In the genomic region with DNA sequence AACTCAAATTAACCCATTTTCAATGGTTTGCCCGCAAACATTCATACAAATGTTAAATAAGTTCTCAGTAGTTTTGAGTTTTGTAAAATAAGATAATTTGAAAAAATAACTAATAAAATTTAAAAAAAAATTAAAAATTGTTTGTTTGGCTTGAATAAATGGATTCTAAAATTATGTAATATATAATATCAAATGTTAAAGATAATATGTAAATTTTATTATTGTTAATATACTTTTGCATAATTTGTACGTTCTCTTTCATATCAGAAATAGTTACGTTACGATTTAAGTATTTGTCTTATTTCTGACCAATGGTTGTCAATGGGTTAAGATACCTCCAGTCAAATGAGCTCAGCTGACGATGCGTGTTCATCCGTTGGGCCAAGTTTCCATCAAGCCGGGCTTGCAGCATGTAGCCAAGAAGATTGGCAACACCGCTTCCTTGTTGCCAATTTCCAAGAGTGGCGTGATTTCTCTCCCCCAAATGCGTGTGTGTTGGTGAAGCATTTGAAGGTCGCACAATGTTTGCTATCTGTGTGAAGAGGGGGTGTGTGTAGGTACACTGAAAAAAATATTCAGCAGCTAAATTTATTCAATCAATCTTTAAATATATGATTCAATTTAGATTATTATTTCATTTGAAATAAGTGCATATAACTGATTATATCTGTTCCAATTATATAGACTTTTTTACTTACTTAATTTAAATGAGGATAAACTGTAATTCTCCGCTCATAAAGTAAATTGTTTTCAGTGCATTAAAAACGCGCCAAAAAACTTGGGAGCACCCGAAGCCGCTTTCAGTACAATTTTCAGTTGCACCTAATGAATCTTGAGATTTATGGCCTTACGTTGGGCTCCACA, we compare ENCODE assay signal across 4 fruit fly cellular contexts.
TF ChIP-seq lines count a peak whose summit lies in the region.

No protein-coding gene starts in this region.

- no peak for TF ChIP-seq CTCF in whole organism, embryonic (GFP tag; optimal IDR thresholded peaks at IDR 0.05; lab: Kevin White, UChicago)

TF ChIP-seq in whole organism, embryonic, 481 proteins besides CTCF, POLR2A, EP300 and RAD21 (continues in another document):
- TF ChIP-seq CG10267 (tag; optimal IDR thresholded peaks at IDR 0.05; lab: Kevin White, UChicago) (peak; percentile 12), prd (optimal IDR thresholded peaks at IDR 0.05; lab: Kevin White, UChicago) (no peak), prd (GFP tag; IDR thresholded peaks at IDR 0.05; lab: Robert Waterston, UW) (peak; percentile 69), klu (GFP tag; IDR thresholded peaks at IDR 0.05; lab: Robert Waterston, UW) (no peak), hbn (GFP tag; IDR thresholded peaks at IDR 0.05; lab: Robert Waterston, UW; ENCODE audit: partially characterized antibody) (no peak), Mes4 (GFP tag; optimal IDR thresholded peaks at IDR 0.05; lab: Kevin White, UChicago) (no peak), ttk (GFP tag; IDR thresholded peaks at IDR 0.05; lab: Robert Waterston, UW) (0 out of 2 replicates have a peak, but pooled peaks have one; percentile 44), stwl (tag; optimal IDR thresholded peaks at IDR 0.05; lab: Kevin White, UChicago) (no peak), CG17568 (GFP tag; optimal IDR thresholded peaks at IDR 0.05; lab: Kevin White, UChicago) (no peak), CG10654 (GFP tag; optimal IDR thresholded peaks at IDR 0.05; lab: Kevin White, UChicago) (no peak), CG18011 (GFP tag; optimal IDR thresholded peaks at IDR 0.05; lab: Kevin White, UChicago) (no peak), CG17802 (tag; optimal IDR thresholded peaks at IDR 0.05; lab: Kevin White, UChicago) (no peak), mirr (GFP tag; optimal IDR thresholded peaks at IDR 0.05; lab: Kevin White, UChicago) (no peak), CG4424 (GFP tag; optimal IDR thresholded peaks at IDR 0.05; lab: Kevin White, UChicago) (peak; percentile 18), fd102C (GFP tag; optimal IDR thresholded peaks at IDR 0.05; lab: Kevin White, UChicago) (no peak), CG32532 (GFP tag; IDR thresholded peaks at IDR 0.05; lab: Robert Waterston, UW) (no peak), cas (GFP tag; IDR thresholded peaks at IDR 0.05; lab: Robert Waterston, UW) (no peak), Blimp-1 (GFP tag; optimal IDR thresholded peaks at IDR 0.05; lab: Kevin White, UChicago) (peak; percentile 25), CG6791 (GFP tag; IDR thresholded peaks at IDR 0.05; lab: Robert Waterston, UW; ENCODE audit: partially characterized antibody) (no peak), Poxn (GFP tag; IDR thresholded peaks at IDR 0.05; lab: Robert Waterston, UW) (no peak)

TF ChIP-seq in whole organism, prepupa, 60 proteins besides CTCF, POLR2A, EP300 and RAD21 (continues in another document):
- TF ChIP-seq OdsH (GFP tag; optimal IDR thresholded peaks at IDR 0.05; lab: Kevin White, UChicago) (peak; percentile 34), CG3919 (GFP tag; optimal IDR thresholded peaks at IDR 0.05; lab: Kevin White, UChicago) (peak; percentile 66), Hr38 (GFP tag; optimal IDR thresholded peaks at IDR 0.05; lab: Kevin White, UChicago) (no peak), Blimp-1 (GFP tag; optimal IDR thresholded peaks at IDR 0.05; lab: Kevin White, UChicago) (peak; percentile 2), Sox14 (GFP tag; optimal IDR thresholded peaks at IDR 0.05; lab: Kevin White, UChicago) (peak; percentile 37), CG6276 (GFP tag; optimal IDR thresholded peaks at IDR 0.05; lab: Kevin White, UChicago) (peak; percentile 57), CG11902 (GFP tag; optimal IDR thresholded peaks at IDR 0.05; lab: Kevin White, UChicago) (peak; percentile 6), Eip93F (GFP tag; optimal IDR thresholded peaks at IDR 0.05; lab: Kevin White, UChicago) (no peak), CG11762 (GFP tag; optimal IDR thresholded peaks at IDR 0.05; lab: Kevin White, UChicago; ENCODE audit: insufficient read depth) (peak; percentile 23), CG1621 (tag; optimal IDR thresholded peaks at IDR 0.05; lab: Kevin White, UChicago) (peak; percentile 6), Hr4 (GFP tag; optimal IDR thresholded peaks at IDR 0.05; lab: Kevin White, UChicago) (peak; percentile 54), achi (GFP tag; optimal IDR thresholded peaks at IDR 0.05; lab: Kevin White, UChicago) (peak; percentile 42), Sox102F (GFP tag; optimal IDR thresholded peaks at IDR 0.05; lab: Kevin White, UChicago) (peak; percentile 62), Gug (GFP tag; IDR thresholded peaks at IDR 0.05; lab: Robert Waterston, UW) (0 out of 2 replicates have a peak, but pooled peaks have one; percentile 30), CG7368 (GFP tag; optimal IDR thresholded peaks at IDR 0.05; lab: Kevin White, UChicago) (peak; percentile 12), CG3032 (tag; optimal IDR thresholded peaks at IDR 0.05; lab: Kevin White, UChicago) (peak; percentile 74), salr (GFP tag; optimal IDR thresholded peaks at IDR 0.05; lab: Kevin White, UChicago) (peak in 1 of 2 experiments; percentile 32), CG34406 (GFP tag; optimal IDR thresholded peaks at IDR 0.05; lab: Kevin White, UChicago) (peak; percentile 55), svp (GFP tag; lab: Kevin White, UChicago) (peak; percentile 77), CG6808 (GFP tag; optimal IDR thresholded peaks at IDR 0.05; lab: Kevin White, UChicago) (peak; percentile 42)

TF ChIP-seq in whole organism, pupa, 21 proteins besides CTCF, POLR2A, EP300 and RAD21:
- TF ChIP-seq CG15710 (tag; optimal IDR thresholded peaks at IDR 0.05; lab: Kevin White, UChicago) (peak; percentile 66), CG14655 (GFP tag; optimal IDR thresholded peaks at IDR 0.05; lab: Kevin White, UChicago) (peak; percentile 74), Pif1B (GFP tag; optimal IDR thresholded peaks at IDR 0.05; lab: Kevin White, UChicago) (peak; percentile 24), Pif1A (GFP tag; optimal IDR thresholded peaks at IDR 0.05; lab: Kevin White, UChicago) (peak; percentile 29), Ets98B (GFP tag; IDR thresholded peaks at IDR 0.05; lab: Robert Waterston, UW) (peak; percentile 39; the same call in 1 of the 2 replicates), CG12605 (GFP tag; IDR thresholded peaks at IDR 0.05; lab: Robert Waterston, UW) (0 out of 2 replicates have a peak, but pooled peaks have one; percentile 36), CG17806 (tag; optimal IDR thresholded peaks at IDR 0.05; lab: Kevin White, UChicago) (peak; percentile 46), CG32121 (GFP tag; IDR thresholded peaks at IDR 0.05; lab: Robert Waterston, UW) (no peak), CG8301 (tag; optimal IDR thresholded peaks at IDR 0.05; lab: Kevin White, UChicago) (peak; percentile 59), CG8159 (tag; optimal IDR thresholded peaks at IDR 0.05; lab: Kevin White, UChicago) (peak; percentile 74), CG9948 (tag; optimal IDR thresholded peaks at IDR 0.05; lab: Kevin White, UChicago) (peak; percentile 50), CG4496 (GFP tag; IDR thresholded peaks at IDR 0.05; lab: Robert Waterston, UW) (peak; percentile 51; the same call in 2 of the 3 replicates), Snoo (tag; optimal IDR thresholded peaks at IDR 0.05; lab: Kevin White, UChicago) (peak; percentile 15), CG34367 (tag; optimal IDR thresholded peaks at IDR 0.05; lab: Kevin White, UChicago) (no peak), CG10348 (GFP tag; IDR thresholded peaks at IDR 0.05; lab: Robert Waterston, UW) (no peak)

TF ChIP-seq in whole organism, wandering third instar larva, 38 proteins besides CTCF, POLR2A, EP300 and RAD21 (continues in another document):
- TF ChIP-seq CG32264 (GFP tag; optimal IDR thresholded peaks at IDR 0.05; lab: Kevin White, UChicago) (no peak), tai (GFP tag; optimal IDR thresholded peaks at IDR 0.05; lab: Kevin White, UChicago) (no peak), woc (GFP tag; optimal IDR thresholded peaks at IDR 0.05; lab: Kevin White, UChicago) (peak; percentile 42), Abd-B (GFP tag; optimal IDR thresholded peaks at IDR 0.05; lab: Kevin White, UChicago) (no peak), CrebA (GFP tag; optimal IDR thresholded peaks at IDR 0.05; lab: Kevin White, UChicago; ENCODE audit: borderline replicate concordance) (no peak), sage (GFP tag; optimal IDR thresholded peaks at IDR 0.05; lab: Kevin White, UChicago) (no peak), jim (GFP tag; optimal IDR thresholded peaks at IDR 0.05; lab: Kevin White, UChicago) (no peak), Sp1 (GFP tag; optimal IDR thresholded peaks at IDR 0.05; lab: Kevin White, UChicago) (peak; percentile 83), h (GFP tag; optimal IDR thresholded peaks at IDR 0.05; lab: Kevin White, UChicago) (peak; percentile 46), rgr (GFP tag; optimal IDR thresholded peaks at IDR 0.05; lab: Kevin White, UChicago) (peak; percentile 62), br (GFP tag; optimal IDR thresholded peaks at IDR 0.05; lab: Kevin White, UChicago) (peak; percentile 13), usp (GFP tag; optimal IDR thresholded peaks at IDR 0.05; lab: Kevin White, UChicago) (no peak), Hr83 (GFP tag; optimal IDR thresholded peaks at IDR 0.05; lab: Kevin White, UChicago; ENCODE audit: poor library complexity, severe bottlenecking) (no peak), Rel (GFP tag; optimal IDR thresholded peaks at IDR 0.05; lab: Kevin White, UChicago) (no peak), Rel (tag; optimal IDR thresholded peaks at IDR 0.05; lab: Kevin White, UChicago) (peak; percentile 0), pan (optimal IDR thresholded peaks at IDR 0.05; lab: Kevin White, UChicago) (no peak), Hr78 (GFP tag; optimal IDR thresholded peaks at IDR 0.05; lab: Kevin White, UChicago) (no peak), fru (GFP tag; optimal IDR thresholded peaks at IDR 0.05; lab: Kevin White, UChicago) (peak; percentile 60), CG9705 (GFP tag; optimal IDR thresholded peaks at IDR 0.05; lab: Kevin White, UChicago) (no peak), Dif (GFP tag; optimal IDR thresholded peaks at IDR 0.05; lab: Kevin White, UChicago; ENCODE audit: partially characterized antibody) (no peak), brk (GFP tag; optimal IDR thresholded peaks at IDR 0.05; lab: Kevin White, UChicago) (no peak), Myc (optimal IDR thresholded peaks at IDR 0.05; lab: Kevin White, UChicago) (no peak), lola (GFP tag; optimal IDR thresholded peaks at IDR 0.05; lab: Kevin White, UChicago) (no peak), foxo (GFP tag; optimal IDR thresholded peaks at IDR 0.05; lab: Kevin White, UChicago) (peak in 1 of 2 experiments; percentile 68), dl (GFP tag; optimal IDR thresholded peaks at IDR 0.05; lab: Kevin White, UChicago; ENCODE audit: insufficient read depth in 1 of 2, partially characterized antibody in 2 of 2) (no peak), Hnf4 (GFP tag; optimal IDR thresholded peaks at IDR 0.05; lab: Kevin White, UChicago) (no peak), sv (GFP tag; optimal IDR thresholded peaks at IDR 0.05; lab: Kevin White, UChicago) (no peak), OdsH (GFP tag; optimal IDR thresholded peaks at IDR 0.05; lab: Kevin White, UChicago) (peak; percentile 39), Dfd (GFP tag; optimal IDR thresholded peaks at IDR 0.05; lab: Kevin White, UChicago) (no peak), HLH106 (tag; optimal IDR thresholded peaks at IDR 0.05; lab: Kevin White, UChicago) (peak; percentile 74), Mio (GFP tag; optimal IDR thresholded peaks at IDR 0.05; lab: Kevin White, UChicago) (no peak)
